Fruit fly (Drosophila melanogaster) Kc167 (cell line): ENCODE data around the gene hob.

ENCODE experiments used
- Sin3A ChIP-seq: fragments of >200 bp; optimal IDR thresholded peaks from 2 replicates; lab custom pipeline; 2018; ENCODE audit warnings: missing external identifiers
- psq ChIP-seq: fragments of >200 bp; optimal IDR thresholded peaks from 2 replicates; lab custom pipeline; 2017; ENCODE audit warnings: missing external identifiers
- ttk ChIP-seq: sonication (Bioruptor generic); optimal IDR thresholded peaks from 2 replicates; lab custom pipeline; 2017; ENCODE audit warnings: missing external identifiers

- TF ChIP-seq ttk (lab: Kevin White, UChicago) (no peak), Sin3A (lab: Kevin White, UChicago) (no peak), psq (lab: Kevin White, UChicago) (no peak)
Observed at dm6 chr3L:3246378-3247129, 27.8 kb upstream of the hob start.
